Worm (Caenorhabditis elegans) whole organism, L3 larva: ENCODE data around the gene usp-33.

ENCODE experiments used
- R02D3.7 ChIP-seq: fragments of 150-350 bp; optimal IDR thresholded peaks from 2 replicates; lab custom pipeline; 2014; ENCODE audit warnings: missing biosample characterization, missing genetic modification characterization
- ZK546.5 ChIP-seq: sonication (generic microtip); optimal IDR thresholded peaks from 2 replicates; lab custom pipeline; 2017; ENCODE audit warnings: missing biosample characterization, missing genetic modification characterization
- aly-2 ChIP-seq: fragments of 150-350 bp; optimal IDR thresholded peaks from 2 replicates; lab custom pipeline; 2014; ENCODE audit warnings: missing biosample characterization, missing genetic modification characterization
- ama-1 ChIP-seq: fragments of 150-350 bp; optimal IDR thresholded peaks from 2 replicates; lab custom pipeline; 2018
- ceh-16 ChIP-seq: sonication (generic microtip); optimal IDR thresholded peaks from 2 replicates; lab custom pipeline; 2017; ENCODE audit warnings: missing biosample characterization, missing genetic modification characterization
- ceh-28 ChIP-seq: fragments of 150-350 bp; optimal IDR thresholded peaks from 2 replicates; lab custom pipeline; 2014; ENCODE audit warnings: missing biosample characterization, missing genetic modification reagents, missing genetic modification characterization
- ceh-82 ChIP-seq: fragments of 150-350 bp; optimal IDR thresholded peaks from 2 replicates; lab custom pipeline; 2014; ENCODE audit warnings: missing biosample characterization, missing genetic modification characterization
- ceh-9 ChIP-seq: sonication (generic microtip); optimal IDR thresholded peaks from 2 replicates; lab custom pipeline; 2018; ENCODE audit warnings: missing biosample characterization, missing genetic modification characterization
- daf-12 ChIP-seq: fragments of 150-350 bp; optimal IDR thresholded peaks from 2 replicates; lab custom pipeline; 2014; ENCODE audit warnings: missing biosample characterization, missing genetic modification reagents, missing genetic modification characterization
- egl-27 ChIP-seq: sonication (generic microtip); optimal IDR thresholded peaks from 4 replicates; lab custom pipeline; 2017; ENCODE audit warnings: missing biosample characterization, missing genetic modification reagents, missing genetic modification characterization
- egl-5 ChIP-seq: fragments of 150-350 bp; optimal IDR thresholded peaks from 2 replicates; lab custom pipeline; 2017; ENCODE audit warnings: missing biosample characterization, missing genetic modification reagents, missing genetic modification characterization, inconsistent platforms
- elt-1 ChIP-seq: fragments of 150-350 bp; optimal IDR thresholded peaks from 2 replicates; lab custom pipeline; 2014; ENCODE audit warnings: missing biosample characterization, missing genetic modification characterization
- elt-2 ChIP-seq: sonication (generic microtip); optimal IDR thresholded peaks from 2 replicates; lab custom pipeline; 2016; ENCODE audit warnings: missing genetic modification reagents, mild to moderate bottlenecking, missing genetic modification characterization, missing compliant biosample characterization
- elt-3 ChIP-seq, 3 experiments: fragments of 150-350 bp in 1 of 3; sonication (generic microtip) in 2 of 3; optimal IDR thresholded peaks; 2 replicates in 2 of 3; 4 replicates in 1 of 3; lab custom pipeline; 2014 to 2017; ENCODE audit warnings: missing biosample characterization in 3 of 3, missing genetic modification characterization in 3 of 3
- eor-1 ChIP-seq, 2 experiments: fragments of 150-350 bp; optimal IDR thresholded peaks; 2 replicates each; lab custom pipeline; 2014 to 2018; ENCODE audit warnings: missing biosample characterization in 2 of 2, missing genetic modification characterization in 2 of 2
- fos-1 ChIP-seq: fragments of 150-350 bp; optimal IDR thresholded peaks from 2 replicates; lab custom pipeline; 2014; ENCODE audit warnings: missing biosample characterization, missing genetic modification characterization
- hmg-11 ChIP-seq: sonication (generic microtip); optimal IDR thresholded peaks from 2 replicates; lab custom pipeline; 2016; ENCODE audit warnings: missing genetic modification characterization, missing compliant biosample characterization
- jun-1 ChIP-seq: fragments of 150-350 bp; optimal IDR thresholded peaks from 2 replicates; lab custom pipeline; 2014; ENCODE audit warnings: missing biosample characterization, missing genetic modification reagents, missing genetic modification characterization
- lin-15B ChIP-seq: fragments of 150-350 bp; optimal IDR thresholded peaks from 2 replicates; lab custom pipeline; 2014; ENCODE audit warnings: missing biosample characterization, missing genetic modification characterization
- lin-39 ChIP-seq: fragments of 150-350 bp; optimal IDR thresholded peaks from 2 replicates; lab custom pipeline; 2018; ENCODE audit warnings: missing biosample characterization, missing genetic modification reagents, missing genetic modification characterization
- lsy-12 ChIP-seq: sonication (generic microtip); optimal IDR thresholded peaks from 2 replicates; lab custom pipeline; 2016; ENCODE audit warnings: mild to moderate bottlenecking, missing genetic modification characterization, missing compliant biosample characterization
- mml-1 ChIP-seq: fragments of 150-350 bp; sonication (generic microtip); optimal IDR thresholded peaks from 3 replicates; lab custom pipeline; 2014; ENCODE audit warnings: missing biosample characterization, missing genetic modification characterization
- nfya-1 ChIP-seq: sonication (generic microtip); optimal IDR thresholded peaks from 2 replicates; lab custom pipeline; 2017; ENCODE audit warnings: missing genetic modification characterization, mild to moderate bottlenecking, missing compliant biosample characterization, antibody characterized with exemption, moderate library complexity; ENCODE audit not compliant: insufficient read depth
- nhr-11 ChIP-seq: fragments of 150-350 bp; optimal IDR thresholded peaks from 2 replicates; lab custom pipeline; 2014; ENCODE audit warnings: missing biosample characterization, missing genetic modification characterization
- nhr-23 ChIP-seq: fragments of 150-350 bp; optimal IDR thresholded peaks from 2 replicates; lab custom pipeline; 2014; ENCODE audit warnings: missing biosample characterization, missing genetic modification reagents, missing genetic modification characterization
- nhr-237 ChIP-seq: fragments of 150-350 bp; optimal IDR thresholded peaks from 2 replicates; lab custom pipeline; 2014; ENCODE audit warnings: missing biosample characterization, missing genetic modification characterization
- nhr-25 ChIP-seq: sonication (generic microtip); optimal IDR thresholded peaks from 2 replicates; lab custom pipeline; 2017; ENCODE audit warnings: missing biosample characterization, missing genetic modification characterization
- nhr-28 ChIP-seq: fragments of 150-350 bp; optimal IDR thresholded peaks from 2 replicates; lab custom pipeline; 2014; ENCODE audit warnings: missing biosample characterization, missing genetic modification characterization
- nhr-67 ChIP-seq: fragments of 150-350 bp; optimal IDR thresholded peaks from 2 replicates; lab custom pipeline; 2014; ENCODE audit warnings: missing biosample characterization, missing genetic modification characterization
- pha-4 ChIP-seq: fragments of 150-350 bp; optimal IDR thresholded peaks from 2 replicates; lab custom pipeline; 2014; ENCODE audit warnings: missing biosample characterization, missing genetic modification reagents, missing genetic modification characterization
- sea-2 ChIP-seq: fragments of 150-350 bp; sonication (generic microtip); optimal IDR thresholded peaks from 4 replicates; lab custom pipeline; 2014; ENCODE audit warnings: missing biosample characterization, missing genetic modification reagents, missing genetic modification characterization
- skn-1 ChIP-seq: fragments of 150-350 bp; optimal IDR thresholded peaks from 2 replicates; lab custom pipeline; 2014; ENCODE audit warnings: missing biosample characterization, missing genetic modification characterization
- snpc-4 ChIP-seq: fragments of 150-350 bp; optimal IDR thresholded peaks from 2 replicates; lab custom pipeline; 2014; ENCODE audit warnings: missing biosample characterization, missing genetic modification characterization
- tbx-2 ChIP-seq: sonication (generic microtip); optimal IDR thresholded peaks from 2 replicates; lab custom pipeline; 2016; ENCODE audit warnings: mild to moderate bottlenecking, missing genetic modification characterization, missing compliant biosample characterization
- unc-39 ChIP-seq: sonication (generic microtip); optimal IDR thresholded peaks from 4 replicates; lab custom pipeline; 2017; ENCODE audit warnings: missing biosample characterization, missing genetic modification characterization
- unc-62 ChIP-seq: fragments of 150-350 bp; sonication (generic microtip); optimal IDR thresholded peaks from 4 replicates; lab custom pipeline; 2014; ENCODE audit warnings: missing biosample characterization, missing genetic modification reagents, missing genetic modification characterization
- ztf-11 ChIP-seq: fragments of 150-350 bp; optimal IDR thresholded peaks from 2 replicates; lab custom pipeline; 2014; ENCODE audit warnings: missing biosample characterization, missing genetic modification characterization
- ztf-4 ChIP-seq: fragments of 150-350 bp; optimal IDR thresholded peaks from 2 replicates; lab custom pipeline; 2014; ENCODE audit warnings: missing biosample characterization, missing genetic modification characterization

usp-33 gene

DNA sequence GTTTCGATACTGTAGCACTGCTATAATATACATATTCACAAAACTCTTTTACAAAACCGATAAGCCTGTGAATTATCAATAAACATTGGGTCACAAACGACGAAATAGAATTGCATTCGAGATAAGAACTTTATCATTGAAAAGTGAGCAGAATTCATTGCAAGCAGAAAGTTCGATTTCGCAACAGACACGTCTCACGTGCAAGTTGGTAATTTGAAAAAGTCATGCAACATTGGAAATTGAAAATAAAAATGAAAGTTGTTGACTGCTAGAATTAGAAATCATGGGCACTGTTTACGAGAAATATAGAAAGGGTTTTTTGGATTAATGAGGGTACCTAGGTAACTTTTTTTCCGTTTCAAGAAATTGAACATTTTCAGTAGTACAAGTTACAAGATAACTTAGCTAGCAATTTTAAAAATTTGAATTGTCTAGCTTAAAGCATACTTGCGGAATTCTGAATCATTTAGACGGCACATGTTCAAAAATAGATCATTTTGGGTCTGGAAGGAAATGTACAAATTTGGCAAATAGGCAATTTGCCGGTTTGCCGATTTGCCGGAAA is 19.4 kb downstream of the usp-33 start (continued):
- TF ChIP-seq sea-2 (GFP tag; lab: Kevin White, UChicago): no peak
- TF ChIP-seq nhr-67 (tag; lab: Kevin White, UChicago): no peak
- no peak for TF ChIP-seq elt-1 (tag; lab: Kevin White, UChicago)
- peak; percentile 78 for TF ChIP-seq ceh-28 (tag; lab: Kevin White, UChicago)
- TF ChIP-seq fos-1 (tag; lab: Kevin White, UChicago): peak; percentile 89
- TF ChIP-seq unc-62 (GFP tag; lab: Kevin White, UChicago): no peak
- TF ChIP-seq jun-1 (tag; lab: Kevin White, UChicago): peak; percentile 90
- no peak for TF ChIP-seq ztf-11 (tag; lab: Kevin White, UChicago)
- TF ChIP-seq nhr-237 (tag; lab: Kevin White, UChicago): no peak
- no peak for TF ChIP-seq R02D3.7 (tag; lab: Kevin White, UChicago)
- peak; percentile 59 for TF ChIP-seq skn-1 (tag; lab: Kevin White, UChicago)
- no peak for TF ChIP-seq ceh-82 (tag; lab: Kevin White, UChicago)
- no peak for TF ChIP-seq ceh-9 (tag; lab: Kevin White, UChicago)
- TF ChIP-seq, all 47 proteins: peak for 15

DNA sequence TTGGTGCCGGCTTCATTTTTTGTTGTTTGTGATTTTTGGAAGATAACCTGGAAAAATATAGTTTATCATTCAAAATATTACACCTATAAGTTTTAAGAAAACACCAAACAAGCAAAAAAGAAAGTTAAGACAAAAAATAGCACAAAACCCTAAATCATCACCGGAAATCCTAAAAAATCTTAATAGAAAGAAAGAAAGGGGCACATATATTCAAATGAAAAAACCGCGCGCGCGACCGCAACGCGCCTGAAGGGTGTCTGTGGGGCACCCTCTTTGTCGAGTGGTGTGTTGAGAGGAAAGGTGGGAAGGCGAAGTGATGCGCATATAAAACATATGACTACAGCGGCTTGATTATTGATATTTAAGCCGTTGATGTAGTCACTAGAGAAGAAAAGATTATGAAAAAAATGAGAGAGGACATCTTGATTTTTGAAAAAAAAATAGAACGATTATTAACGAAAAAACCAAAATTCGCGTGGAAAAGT is 22.6 kb downstream of the usp-33 start, which contains the start of gene K09E9.3:
Gene K09E9.3, minus strand, starts transcription at position 51 of the 485 bp plus-strand sequence.
- TF ChIP-seq lin-39: peak; percentile 66
- no peak for TF ChIP-seq tbx-2 (tag; lab: Kevin White, UChicago)
- no peak for TF ChIP-seq elt-1 (tag; lab: Kevin White, UChicago)
- TF ChIP-seq nfya-1 (tag; lab: Kevin White, UChicago): peak; percentile 48
- no peak for TF ChIP-seq ceh-16 (tag; lab: Kevin White, UChicago)
- TF ChIP-seq pha-4 (tag; lab: Kevin White, UChicago): peak; percentile 24
- peak; percentile 13 for TF ChIP-seq elt-2
- TF ChIP-seq hmg-11 (tag; lab: Kevin White, UChicago): peak; percentile 65

DNA sequence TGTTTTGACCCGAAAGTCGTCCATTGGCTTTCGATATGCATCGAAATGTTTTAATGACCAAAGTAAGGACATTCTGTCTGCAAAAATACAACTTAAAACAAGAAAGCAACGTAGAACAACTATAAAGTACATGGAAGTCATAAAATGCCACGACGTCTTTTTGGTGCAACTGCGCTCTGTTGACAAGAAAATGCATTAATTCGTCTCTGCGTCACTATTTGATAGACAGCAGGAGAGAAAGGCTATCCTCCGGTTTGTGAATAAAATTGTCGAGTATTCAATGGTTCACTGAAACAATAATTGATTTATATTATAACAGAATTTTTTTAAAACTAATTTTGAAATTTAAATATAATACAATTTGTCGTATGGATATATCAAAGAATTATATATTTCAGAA is 25.3 kb downstream of the usp-33 start, which contains the start of gene ergi-3:
Gene ergi-3, minus strand, starts transcription at position 311 of the 400 bp plus-strand sequence.
- TF ChIP-seq lin-15B (tag; lab: Kevin White, UChicago) (peak; percentile 78), egl-27 (no peak), eor-1 (tag; optimal IDR thresholded peaks at IDR 0.05; lab: Kevin White, UChicago) (no peak), jun-1 (tag; lab: Kevin White, UChicago) (peak; percentile 50), nhr-23 (tag; lab: Kevin White, UChicago) (peak; percentile 60), hmg-11 (tag; lab: Kevin White, UChicago) (no peak), nhr-25 (tag; lab: Kevin White, UChicago) (peak; percentile 75), elt-3 (tag; optimal IDR thresholded peaks at IDR 0.05; lab: Kevin White, UChicago) (peak in 1 of 3 experiments; percentile 47), skn-1 (tag; lab: Kevin White, UChicago) (no peak), lin-39 (peak; percentile 88), tbx-2 (tag; lab: Kevin White, UChicago) (no peak), R02D3.7 (tag; lab: Kevin White, UChicago) (no peak), elt-1 (tag; lab: Kevin White, UChicago) (no peak), elt-2 (peak; percentile 45), mml-1 (tag; lab: Kevin White, UChicago) (no peak), pha-4 (tag; lab: Kevin White, UChicago) (peak; percentile 82), ztf-4 (tag; lab: Kevin White, UChicago) (no peak), nfya-1 (tag; lab: Kevin White, UChicago) (peak; percentile 77), snpc-4 (tag; lab: Kevin White, UChicago) (peak; percentile 68), ZK546.5 (tag; lab: Kevin White, UChicago) (no peak), egl-5 (tag; lab: Kevin White, UChicago) (peak; percentile 77), unc-39 (tag; lab: Kevin White, UChicago) (no peak)

DNA sequence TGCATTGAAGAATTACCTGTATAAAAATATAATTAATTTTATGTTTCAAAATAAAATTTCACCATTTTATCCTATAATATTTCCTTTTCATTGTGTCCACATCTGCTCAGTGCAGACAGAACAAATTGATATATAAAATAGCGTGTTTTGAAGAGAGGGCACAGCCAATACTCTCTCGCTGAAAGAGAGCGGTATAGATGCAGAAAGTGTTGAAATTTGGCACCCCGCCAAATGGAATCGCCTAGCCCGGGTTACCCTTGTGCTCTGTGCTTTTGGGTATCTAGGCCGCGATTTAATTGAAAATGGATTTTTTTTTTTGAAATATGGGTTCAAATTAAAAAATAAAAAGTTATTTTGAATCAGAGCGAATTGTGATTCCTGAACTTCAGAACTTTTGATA is 26.0 kb downstream of the usp-33 start:
- TF ChIP-seq tbx-2 (tag; lab: Kevin White, UChicago): no peak
- TF ChIP-seq pha-4 (tag; lab: Kevin White, UChicago): peak; percentile 54
- no peak for TF ChIP-seq ama-1
- TF ChIP-seq nhr-23 (tag; lab: Kevin White, UChicago): no peak
- no peak for TF ChIP-seq unc-39 (tag; lab: Kevin White, UChicago)
- TF ChIP-seq elt-2: peak; percentile 9
- no peak for TF ChIP-seq daf-12 (tag; lab: Kevin White, UChicago)
- no peak for TF ChIP-seq nhr-67 (tag; lab: Kevin White, UChicago)
- TF ChIP-seq aly-2 (tag; lab: Kevin White, UChicago): no peak
- TF ChIP-seq ceh-16 (tag; lab: Kevin White, UChicago): no peak
- TF ChIP-seq nhr-28 (tag; lab: Kevin White, UChicago): no peak
- TF ChIP-seq skn-1 (tag; lab: Kevin White, UChicago): no peak
- no peak for TF ChIP-seq nhr-11 (tag; lab: Kevin White, UChicago)
- TF ChIP-seq lin-39: peak; percentile 58
- no peak for TF ChIP-seq lsy-12 (tag; lab: Kevin White, UChicago)
- no peak for TF ChIP-seq ztf-11 (tag; lab: Kevin White, UChicago)
- peak; percentile 38 for TF ChIP-seq nfya-1 (tag; lab: Kevin White, UChicago)
